Worm (Caenorhabditis elegans) whole organism, L2 larva: Measurements from ENCODE around the gene C29F9.5.

ENCODE experiments used
- aly-2 ChIP-seq: fragments of 150-350 bp; optimal IDR thresholded peaks from 2 replicates; lab custom pipeline; 2014; ENCODE audit warnings: missing biosample characterization, missing genetic modification characterization
- blmp-1 ChIP-seq: sonication (generic microtip); optimal IDR thresholded peaks from 2 replicates; lab custom pipeline; 2017; ENCODE audit warnings: missing genetic modification characterization, mild to moderate bottlenecking, missing compliant biosample characterization, antibody characterized with exemption, moderate library complexity; ENCODE audit not compliant: insufficient read depth
- lin-13 ChIP-seq: fragments of 150-350 bp; optimal IDR thresholded peaks from 2 replicates; lab custom pipeline; 2014; ENCODE audit warnings: missing biosample characterization, missing genetic modification reagents, missing genetic modification characterization
- nhr-11 ChIP-seq: fragments of 150-350 bp; optimal IDR thresholded peaks from 2 replicates; lab custom pipeline; 2014; ENCODE audit warnings: missing biosample characterization, missing genetic modification characterization
- sem-4 ChIP-seq: fragments of 150-350 bp; optimal IDR thresholded peaks from 2 replicates; lab custom pipeline; 2014; ENCODE audit warnings: missing biosample characterization, missing genetic modification reagents, missing genetic modification characterization

ce11 chrIII:147570-148076 is 30.3 kb downstream of the C29F9.5 start, which contains the start of gene sqst-5:
- TF ChIP-seq sem-4 (tag; lab: Kevin White, UChicago) (no peak), aly-2 (tag; lab: Kevin White, UChicago) (no peak), lin-13 (GFP tag; lab: Kevin White, UChicago) (no peak), nhr-11 (tag; lab: Kevin White, UChicago) (no peak), blmp-1 (tag; lab: Kevin White, UChicago) (no peak)
